Worm (Caenorhabditis elegans) whole organism, L4 larva: Measurements from ENCODE around the gene F31D5.6.

Experiments
- ZK337.2 ChIP-seq: fragments of 200-800 bp; sonication (Bioruptor generic); IDR thresholded peaks from 2 replicates; pipeline ENCODE4 v1.3.6; 2022; ENCODE audit warnings: missing genetic modification reagents, missing genetic modification characterization, missing compliant biosample characterization
- aly-2 ChIP-seq: sonication (generic microtip); optimal IDR thresholded peaks from 2 replicates; lab custom pipeline; 2018; ENCODE audit warnings: missing biosample characterization, missing genetic modification characterization
- ama-1 ChIP-seq: fragments of 150-350 bp; optimal IDR thresholded peaks from 2 replicates; lab custom pipeline; 2014; ENCODE audit warnings: inconsistent platforms, mixed read lengths
- ces-1 ChIP-seq: fragments of 150-350 bp; sonication (generic microtip); optimal IDR thresholded peaks from 4 replicates; lab custom pipeline; 2014; ENCODE audit warnings: missing biosample characterization, missing genetic modification reagents, missing genetic modification characterization
- fkh-10 ChIP-seq: fragments of 150-350 bp; optimal IDR thresholded peaks from 2 replicates; lab custom pipeline; 2014; ENCODE audit warnings: missing biosample characterization, missing genetic modification reagents, missing genetic modification characterization
- lin-15B ChIP-seq: fragments of 150-350 bp; sonication (generic microtip); optimal IDR thresholded peaks from 3 replicates; lab custom pipeline; 2014; ENCODE audit warnings: missing biosample characterization, missing genetic modification characterization
- mep-1 ChIP-seq: fragments of 150-350 bp; sonication (generic microtip); optimal IDR thresholded peaks from 3 replicates; lab custom pipeline; 2014; ENCODE audit warnings: missing biosample characterization, missing genetic modification characterization
- nhr-11 ChIP-seq: fragments of 150-350 bp; optimal IDR thresholded peaks from 2 replicates; lab custom pipeline; 2014; ENCODE audit warnings: missing biosample characterization, missing genetic modification characterization
- nhr-76 ChIP-seq: fragments of 150-350 bp; optimal IDR thresholded peaks from 2 replicates; lab custom pipeline; 2014; ENCODE audit warnings: missing biosample characterization, missing genetic modification characterization
- snpc-4 ChIP-seq: fragments of 150-350 bp; optimal IDR thresholded peaks from 2 replicates; lab custom pipeline; 2014; ENCODE audit warnings: missing biosample characterization, missing genetic modification characterization
- unc-39 ChIP-seq: sonication (generic microtip); optimal IDR thresholded peaks from 2 replicates; lab custom pipeline; 2017; ENCODE audit warnings: missing biosample characterization, missing genetic modification characterization

DNA sequence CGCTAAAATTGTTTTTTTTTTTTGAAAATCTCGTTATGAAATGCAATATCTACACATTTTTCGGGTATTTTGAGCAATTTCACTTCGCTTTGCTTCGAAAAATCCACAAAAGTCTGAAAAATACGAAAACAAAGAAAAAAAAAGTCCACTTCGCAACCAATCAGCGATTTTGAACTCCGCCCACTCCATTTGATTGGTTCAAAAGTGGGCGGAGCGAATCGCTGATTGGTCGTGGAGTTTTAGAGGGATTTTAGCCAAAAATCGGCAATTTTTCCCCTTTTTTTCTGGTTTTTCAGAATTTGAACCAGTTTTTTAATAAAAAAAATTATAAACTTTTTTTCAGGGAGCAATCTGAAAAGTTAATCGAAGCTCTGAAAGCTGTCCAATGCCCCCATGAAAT lies 29.5 kb downstream of the F31D5.6 start:
- TF ChIP-seq nhr-76 (no peak), ZK337.2 (GFP tag; lab: Robert Waterston, UW) (no peak), nhr-11 (tag; lab: Kevin White, UChicago) (no peak), lin-15B (tag; lab: Kevin White, UChicago) (no peak), ama-1 (no peak), mep-1 (no peak), ces-1 (GFP tag; lab: Kevin White, UChicago) (no peak), fkh-10 (GFP tag; lab: Kevin White, UChicago) (no peak), snpc-4 (no peak), aly-2 (no peak), unc-39 (no peak)
